Worm (Caenorhabditis elegans) whole organism, young adult: ENCODE results near the gene B0393.9.

Experiments
- B0019.2 ChIP-seq: fragments of 200-800 bp; sonication (Bioruptor generic); conservative IDR thresholded peaks from 2 replicates; pipeline ENCODE4 v1.3.6; 2022; ENCODE audit warnings: missing genetic modification reagents, missing genetic modification characterization, missing compliant biosample characterization
- F22D6.2 ChIP-seq: sonication (generic microtip); optimal IDR thresholded peaks from 2 replicates; lab custom pipeline; 2016; ENCODE audit warnings: mild to moderate bottlenecking, missing genetic modification characterization, missing compliant biosample characterization
- K11D2.4 ChIP-seq: fragments of 200-800 bp; sonication (Bioruptor generic); IDR thresholded peaks from 2 replicates; pipeline ENCODE4 v1.3.6; 2022; ENCODE audit warnings: missing genetic modification reagents, missing genetic modification characterization, missing compliant biosample characterization
- bed-2 ChIP-seq: fragments of 200-800 bp; sonication (Bioruptor generic); IDR thresholded peaks from 2 replicates; pipeline ENCODE4 v1.3.6; 2022; ENCODE audit warnings: missing genetic modification reagents, missing genetic modification characterization, missing compliant biosample characterization
- die-1 ChIP-seq: sonication (generic microtip); optimal IDR thresholded peaks from 2 replicates; lab custom pipeline; 2016; ENCODE audit warnings: missing genotype, mild to moderate bottlenecking, missing genetic modification characterization, missing compliant biosample characterization
- mxl-1 ChIP-seq: sonication (generic microtip); optimal IDR thresholded peaks from 2 replicates; lab custom pipeline; 2016; ENCODE audit warnings: missing genetic modification characterization, missing compliant biosample characterization
- unc-130 ChIP-seq: sonication (generic microtip); optimal IDR thresholded peaks from 2 replicates; lab custom pipeline; 2016; ENCODE audit warnings: missing genetic modification reagents, missing genetic modification characterization, missing compliant biosample characterization
- ztf-28 ChIP-seq: fragments of 200-800 bp; sonication (Bioruptor generic); IDR thresholded peaks from 2 replicates; pipeline ENCODE4 v1.3.6; 2022; ENCODE audit warnings: missing genetic modification reagents, missing genetic modification characterization, missing compliant biosample characterization

ce11 chrIII:4731295-4731988 lies 48.5 kb downstream of the B0393.9 start, which contains the start of gene F17C8.3:
- TF ChIP-seq unc-130 (GFP tag; lab: Kevin White, UChicago) = no peak
- TF ChIP-seq mxl-1 (tag; lab: Kevin White, UChicago) = no peak
- no peak for TF ChIP-seq ztf-28 (GFP tag; lab: Robert Waterston, UW)
- TF ChIP-seq die-1 (tag; lab: Kevin White, UChicago) = no peak
- TF ChIP-seq B0019.2 (GFP tag; lab: Robert Waterston, UW) = no peak
- no peak for TF ChIP-seq bed-2
- no peak for TF ChIP-seq K11D2.4 (GFP tag; lab: Robert Waterston, UW)
- TF ChIP-seq F22D6.2 (tag; lab: Kevin White, UChicago) = no peak
